Worm (Caenorhabditis elegans) whole organism, L2 larva: ENCODE results near the gene str-158.

Source experiments
- Y55F3AM.14 ChIP-seq: fragments of 200-800 bp; sonication (Bioruptor generic); optimal IDR thresholded peaks from 2 replicates; lab custom pipeline; 2018; ENCODE audit warnings: mild to moderate bottlenecking, missing genetic modification characterization, missing compliant biosample characterization
- ZK546.5 ChIP-seq: sonication (generic microtip); optimal IDR thresholded peaks from 2 replicates; lab custom pipeline; 2017; ENCODE audit warnings: missing biosample characterization, missing genetic modification characterization
- alr-1 ChIP-seq: fragments of 150-350 bp; optimal IDR thresholded peaks from 2 replicates; lab custom pipeline; 2014; ENCODE audit warnings: missing biosample characterization, missing genetic modification characterization
- aly-2 ChIP-seq: fragments of 150-350 bp; optimal IDR thresholded peaks from 2 replicates; lab custom pipeline; 2014; ENCODE audit warnings: missing biosample characterization, missing genetic modification characterization
- dmd-4 ChIP-seq: sonication (generic microtip); optimal IDR thresholded peaks from 2 replicates; lab custom pipeline; 2017; ENCODE audit warnings: missing biosample characterization, missing genetic modification characterization
- elt-3 ChIP-seq: sonication (generic microtip); optimal IDR thresholded peaks from 2 replicates; lab custom pipeline; 2017; ENCODE audit warnings: missing biosample characterization, missing genetic modification characterization
- lin-13 ChIP-seq: fragments of 150-350 bp; optimal IDR thresholded peaks from 2 replicates; lab custom pipeline; 2014; ENCODE audit warnings: missing biosample characterization, missing genetic modification reagents, missing genetic modification characterization
- lsy-2 ChIP-seq, 2 experiments: fragments of 150-350 bp in 1 of 2; sonication (generic microtip) in 1 of 2; optimal IDR thresholded peaks; 2 replicates each; lab custom pipeline; 2014 to 2017; ENCODE audit warnings: missing biosample characterization in 2 of 2, missing genetic modification characterization in 2 of 2
- nhr-10 ChIP-seq: sonication (generic microtip); optimal IDR thresholded peaks from 2 replicates; lab custom pipeline; 2017; ENCODE audit warnings: missing biosample characterization, missing genetic modification characterization
- nhr-11 ChIP-seq: fragments of 150-350 bp; optimal IDR thresholded peaks from 2 replicates; lab custom pipeline; 2014; ENCODE audit warnings: missing biosample characterization, missing genetic modification characterization
- nhr-77 ChIP-seq: fragments of 150-350 bp; optimal IDR thresholded peaks from 2 replicates; lab custom pipeline; 2014; ENCODE audit warnings: missing biosample characterization, missing genetic modification characterization
- unc-39 ChIP-seq: fragments of 150-350 bp; optimal IDR thresholded peaks from 2 replicates; lab custom pipeline; 2014; ENCODE audit warnings: missing biosample characterization, missing genetic modification characterization

- no peak for TF ChIP-seq dmd-4 (tag; lab: Kevin White, UChicago)
- no peak for TF ChIP-seq aly-2 (tag; lab: Kevin White, UChicago)
- TF ChIP-seq nhr-10 = no peak
- TF ChIP-seq elt-3 = no peak
- TF ChIP-seq ZK546.5 (tag; lab: Kevin White, UChicago) = no peak
- no peak for TF ChIP-seq lsy-2 (tag; optimal IDR thresholded peaks at IDR 0.05; lab: Kevin White, UChicago)
- no peak for TF ChIP-seq lin-13
- TF ChIP-seq Y55F3AM.14 (GFP tag; lab: Kevin White, UChicago) = no peak
- TF ChIP-seq alr-1 = no peak
- TF ChIP-seq nhr-11 (tag; lab: Kevin White, UChicago) = no peak
- no peak for TF ChIP-seq unc-39
- no peak for TF ChIP-seq nhr-77
Measured at ce11 chrIV:4913090-4913489, 4.8 kb upstream of the str-158 start, which contains the start of gene str-156.
